Fruit fly (Drosophila melanogaster) whole organism, wandering third instar larva: ENCODE results near the gene CG6126.
A peak's percentile ranks its signal among the peaks of the same experiment; 100 is the strongest.

ENCODE experiments used
- Dfd ChIP-seq: fragments of >200 bp; optimal IDR thresholded peaks from 2 replicates; lab custom pipeline; 2017; ENCODE audit warnings: missing biosample characterization, missing genetic modification characterization
- Jra ChIP-seq: sonication (Bioruptor generic); optimal IDR thresholded peaks from 2 replicates; lab custom pipeline; 2016; ENCODE audit warnings: missing biosample characterization, missing genetic modification characterization
- Mio ChIP-seq: sonication (Bioruptor generic); optimal IDR thresholded peaks from 2 replicates; lab custom pipeline; 2016; ENCODE audit warnings: missing biosample characterization, missing genetic modification characterization
- Rel ChIP-seq, 2 experiments: fragments of 200-800 bp; sonication (Bioruptor generic) in 1 of 2; optimal IDR thresholded peaks; 2 replicates in 1 of 2; 3 replicates in 1 of 2; lab custom pipeline; 2016 to 2019; ENCODE audit warnings: mild to moderate bottlenecking in 2 of 2, missing biosample characterization in 2 of 2, missing genetic modification characterization in 2 of 2, moderate library complexity in 1 of 2
- Vsx2 ChIP-seq: fragments of 200-300, 225-300 bp; sonication (Bioruptor generic); optimal IDR thresholded peaks from 2 replicates; lab custom pipeline; 2018; ENCODE audit warnings: missing biosample characterization, missing genetic modification characterization; ENCODE audit not compliant: partially characterized antibody
- br ChIP-seq: fragments of 200-800 bp; sonication (Bioruptor generic); optimal IDR thresholded peaks from 2 replicates; lab custom pipeline; 2016; ENCODE audit warnings: missing biosample characterization, missing genetic modification characterization
- pan ChIP-seq: fragments of >200 bp; optimal IDR thresholded peaks from 2 replicates; lab custom pipeline; 2017
- usp ChIP-seq: fragments of >200 bp; optimal IDR thresholded peaks from 2 replicates; lab custom pipeline; 2017; ENCODE audit warnings: missing biosample characterization, missing genetic modification characterization
- woc ChIP-seq: sonication (Bioruptor generic); optimal IDR thresholded peaks from 2 replicates; lab custom pipeline; 2016; ENCODE audit warnings: missing biosample characterization, mild to moderate bottlenecking, missing genetic modification characterization

DNA sequence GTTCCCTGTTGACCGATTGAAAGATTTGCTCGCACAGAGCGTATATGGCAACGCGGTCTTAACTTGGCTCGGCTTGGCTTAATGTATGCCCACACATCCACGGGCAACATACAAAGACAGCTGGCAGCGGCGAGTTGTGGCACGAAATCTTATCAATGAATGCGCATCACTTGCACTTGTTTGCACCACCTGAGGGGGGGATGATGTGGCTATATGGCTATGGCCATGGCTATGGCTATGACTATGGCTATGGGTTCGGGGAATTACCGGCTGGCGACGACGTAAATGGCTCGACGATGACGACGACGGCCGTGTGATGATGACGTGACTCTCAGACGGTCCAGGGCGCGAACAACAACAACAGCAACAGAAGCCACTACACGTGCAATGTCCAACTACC lies 44.1 kb upstream of the CG6126 start:
- TF ChIP-seq Vsx2 (GFP tag; lab: Kevin White, UChicago): no peak
- TF ChIP-seq Mio: no peak
- TF ChIP-seq Dfd (GFP tag; lab: Kevin White, UChicago): no peak
- TF ChIP-seq usp (GFP tag; lab: Kevin White, UChicago): no peak
- no peak for TF ChIP-seq woc (GFP tag; lab: Kevin White, UChicago)
- no peak for TF ChIP-seq br (GFP tag; lab: Kevin White, UChicago)
- TF ChIP-seq Jra (GFP tag; lab: Kevin White, UChicago): no peak
- TF ChIP-seq Rel (GFP tag; optimal IDR thresholded peaks at IDR 0.05; lab: Kevin White, UChicago): no peak
- TF ChIP-seq Rel (tag; optimal IDR thresholded peaks at IDR 0.05; lab: Kevin White, UChicago): peak; percentile 90
- no peak for TF ChIP-seq pan
